Worm (Caenorhabditis elegans) whole organism, L3 larva: ENCODE data around the gene F49C12.4.
"Not testable (repeated sequence)": the region's sequence is repeated elsewhere in the genome, so short reads cannot be mapped to it uniquely, and the experiment has no call there.

Experiments used
- R02D3.7 ChIP-seq: fragments of 150-350 bp; optimal IDR thresholded peaks from 2 replicates; lab custom pipeline; 2014; ENCODE audit warnings: missing biosample characterization, missing genetic modification characterization
- ZK546.5 ChIP-seq: sonication (generic microtip); optimal IDR thresholded peaks from 2 replicates; lab custom pipeline; 2017; ENCODE audit warnings: missing biosample characterization, missing genetic modification characterization
- ama-1 ChIP-seq: fragments of 150-350 bp; optimal IDR thresholded peaks from 2 replicates; lab custom pipeline; 2018
- ceh-16 ChIP-seq: sonication (generic microtip); optimal IDR thresholded peaks from 2 replicates; lab custom pipeline; 2017; ENCODE audit warnings: missing biosample characterization, missing genetic modification characterization
- ceh-28 ChIP-seq: fragments of 150-350 bp; optimal IDR thresholded peaks from 2 replicates; lab custom pipeline; 2014; ENCODE audit warnings: missing biosample characterization, missing genetic modification reagents, missing genetic modification characterization
- ceh-82 ChIP-seq: fragments of 150-350 bp; optimal IDR thresholded peaks from 2 replicates; lab custom pipeline; 2014; ENCODE audit warnings: missing biosample characterization, missing genetic modification characterization
- ceh-9 ChIP-seq: sonication (generic microtip); optimal IDR thresholded peaks from 2 replicates; lab custom pipeline; 2018; ENCODE audit warnings: missing biosample characterization, missing genetic modification characterization
- egl-5 ChIP-seq: fragments of 150-350 bp; optimal IDR thresholded peaks from 2 replicates; lab custom pipeline; 2017; ENCODE audit warnings: missing biosample characterization, missing genetic modification reagents, missing genetic modification characterization, inconsistent platforms
- elt-1 ChIP-seq: fragments of 150-350 bp; optimal IDR thresholded peaks from 2 replicates; lab custom pipeline; 2014; ENCODE audit warnings: missing biosample characterization, missing genetic modification characterization
- elt-2 ChIP-seq: sonication (generic microtip); optimal IDR thresholded peaks from 2 replicates; lab custom pipeline; 2016; ENCODE audit warnings: missing genetic modification reagents, mild to moderate bottlenecking, missing genetic modification characterization, missing compliant biosample characterization
- fkh-10 ChIP-seq: sonication (generic microtip); optimal IDR thresholded peaks from 2 replicates; lab custom pipeline; 2017; ENCODE audit warnings: missing biosample characterization, missing genetic modification reagents, missing genetic modification characterization
- fos-1 ChIP-seq: fragments of 150-350 bp; optimal IDR thresholded peaks from 2 replicates; lab custom pipeline; 2014; ENCODE audit warnings: missing biosample characterization, missing genetic modification characterization
- hmg-11 ChIP-seq: sonication (generic microtip); optimal IDR thresholded peaks from 2 replicates; lab custom pipeline; 2016; ENCODE audit warnings: missing genetic modification characterization, missing compliant biosample characterization
- jun-1 ChIP-seq: fragments of 150-350 bp; optimal IDR thresholded peaks from 2 replicates; lab custom pipeline; 2014; ENCODE audit warnings: missing biosample characterization, missing genetic modification reagents, missing genetic modification characterization
- lin-15B ChIP-seq: fragments of 150-350 bp; optimal IDR thresholded peaks from 2 replicates; lab custom pipeline; 2014; ENCODE audit warnings: missing biosample characterization, missing genetic modification characterization
- lin-39 ChIP-seq: fragments of 150-350 bp; optimal IDR thresholded peaks from 2 replicates; lab custom pipeline; 2018; ENCODE audit warnings: missing biosample characterization, missing genetic modification reagents, missing genetic modification characterization
- lsy-12 ChIP-seq: sonication (generic microtip); optimal IDR thresholded peaks from 2 replicates; lab custom pipeline; 2016; ENCODE audit warnings: mild to moderate bottlenecking, missing genetic modification characterization, missing compliant biosample characterization
- mdl-1 ChIP-seq: fragments of 150-350 bp; optimal IDR thresholded peaks from 2 replicates; lab custom pipeline; 2014; ENCODE audit warnings: missing biosample characterization, missing genetic modification characterization
- mml-1 ChIP-seq: fragments of 150-350 bp; sonication (generic microtip); optimal IDR thresholded peaks from 3 replicates; lab custom pipeline; 2014; ENCODE audit warnings: missing biosample characterization, missing genetic modification characterization
- nhr-11 ChIP-seq: fragments of 150-350 bp; optimal IDR thresholded peaks from 2 replicates; lab custom pipeline; 2014; ENCODE audit warnings: missing biosample characterization, missing genetic modification characterization
- nhr-12 ChIP-seq: fragments of 150-350 bp; optimal IDR thresholded peaks from 2 replicates; lab custom pipeline; 2014; ENCODE audit warnings: missing biosample characterization, missing genetic modification characterization
- nhr-23 ChIP-seq: fragments of 150-350 bp; optimal IDR thresholded peaks from 2 replicates; lab custom pipeline; 2014; ENCODE audit warnings: missing biosample characterization, missing genetic modification reagents, missing genetic modification characterization
- nhr-237 ChIP-seq: fragments of 150-350 bp; optimal IDR thresholded peaks from 2 replicates; lab custom pipeline; 2014; ENCODE audit warnings: missing biosample characterization, missing genetic modification characterization
- nhr-25 ChIP-seq: sonication (generic microtip); optimal IDR thresholded peaks from 2 replicates; lab custom pipeline; 2017; ENCODE audit warnings: missing biosample characterization, missing genetic modification characterization
- nhr-43 ChIP-seq: sonication (generic microtip); optimal IDR thresholded peaks from 2 replicates; lab custom pipeline; 2016; ENCODE audit warnings: mild to moderate bottlenecking, missing genetic modification characterization, missing compliant biosample characterization; ENCODE audit not compliant: poor library complexity, severe bottlenecking
- nhr-77 ChIP-seq: fragments of 150-350 bp; optimal IDR thresholded peaks from 2 replicates; lab custom pipeline; 2014; ENCODE audit warnings: missing biosample characterization, missing genetic modification characterization
- pha-4 ChIP-seq: fragments of 150-350 bp; optimal IDR thresholded peaks from 2 replicates; lab custom pipeline; 2014; ENCODE audit warnings: missing biosample characterization, missing genetic modification reagents, missing genetic modification characterization
- pqm-1 ChIP-seq: fragments of 150-350 bp; optimal IDR thresholded peaks from 2 replicates; lab custom pipeline; 2017; ENCODE audit warnings: missing biosample characterization, missing genetic modification characterization, inconsistent platforms
- sea-2 ChIP-seq: fragments of 150-350 bp; sonication (generic microtip); optimal IDR thresholded peaks from 4 replicates; lab custom pipeline; 2014; ENCODE audit warnings: missing biosample characterization, missing genetic modification reagents, missing genetic modification characterization
- snpc-4 ChIP-seq: fragments of 150-350 bp; optimal IDR thresholded peaks from 2 replicates; lab custom pipeline; 2014; ENCODE audit warnings: missing biosample characterization, missing genetic modification characterization
- unc-62 ChIP-seq: fragments of 150-350 bp; sonication (generic microtip); optimal IDR thresholded peaks from 4 replicates; lab custom pipeline; 2014; ENCODE audit warnings: missing biosample characterization, missing genetic modification reagents, missing genetic modification characterization
- ztf-4 ChIP-seq: fragments of 150-350 bp; optimal IDR thresholded peaks from 2 replicates; lab custom pipeline; 2014; ENCODE audit warnings: missing biosample characterization, missing genetic modification characterization

Gene F49C12.4

DNA sequence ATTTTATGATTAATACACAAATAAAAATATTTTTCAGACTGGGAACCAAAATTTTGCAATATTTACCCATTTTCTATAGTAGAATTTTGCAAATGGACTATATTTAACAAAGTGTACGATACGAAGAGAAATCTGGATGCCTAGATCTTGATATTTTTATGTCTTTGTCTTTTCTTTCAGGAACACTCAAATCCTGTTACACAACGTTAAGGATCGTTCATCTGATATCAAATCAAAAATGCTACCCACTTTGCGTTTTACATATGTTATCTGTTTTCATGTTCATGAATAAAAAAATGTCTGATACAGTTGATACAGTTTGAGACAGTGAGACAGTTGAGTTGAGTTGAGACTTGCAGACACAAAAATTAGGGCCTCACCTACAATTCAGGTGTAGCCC, 7.6 kb downstream of the F49C12.4 start, which contains the start of gene F49C12.1:
F49C12.1 (minus strand) TSS at position 70 of the 400 bp plus-strand sequence.
- no peak for TF ChIP-seq lin-15B (tag; lab: Kevin White, UChicago)
- no peak for TF ChIP-seq hmg-11 (tag; lab: Kevin White, UChicago)
- TF ChIP-seq lin-39 (tag; lab: Kevin White, UChicago), result no peak
- TF ChIP-seq ceh-82 (tag; lab: Kevin White, UChicago), result no peak
- TF ChIP-seq elt-1, result no peak
- TF ChIP-seq jun-1 (tag; lab: Kevin White, UChicago), result no peak
- no peak for TF ChIP-seq fos-1 (tag; lab: Kevin White, UChicago)
- no peak for TF ChIP-seq ceh-28
- TF ChIP-seq ZK546.5, result no peak

DNA sequence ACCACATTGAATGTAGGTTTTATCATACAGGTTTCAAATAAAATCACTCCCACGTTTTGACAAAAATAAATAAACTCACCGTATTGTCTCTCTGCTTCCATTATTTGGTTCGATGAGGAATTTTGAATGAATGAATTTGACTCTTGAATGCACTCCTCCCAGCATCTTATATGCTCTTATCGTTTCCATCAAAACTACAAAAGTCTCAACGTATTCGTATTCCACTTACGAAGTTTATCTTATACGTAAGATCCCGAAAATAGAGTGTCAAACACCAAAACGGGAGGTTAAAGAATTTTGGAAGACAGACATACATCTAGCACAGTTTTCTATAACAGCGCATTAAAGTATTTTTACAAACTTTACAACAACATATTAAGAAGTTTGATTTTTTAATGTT, 10.1 kb downstream of the F49C12.4 start, which contains the start of gene nhr-264:
nhr-264 (minus strand) TSS at position 101 of the 400 bp plus-strand sequence.
- TF ChIP-seq sea-2 (GFP tag; lab: Kevin White, UChicago); nhr-25 (tag; lab: Kevin White, UChicago); nhr-11 (tag; lab: Kevin White, UChicago): not testable (repeated sequence)

DNA sequence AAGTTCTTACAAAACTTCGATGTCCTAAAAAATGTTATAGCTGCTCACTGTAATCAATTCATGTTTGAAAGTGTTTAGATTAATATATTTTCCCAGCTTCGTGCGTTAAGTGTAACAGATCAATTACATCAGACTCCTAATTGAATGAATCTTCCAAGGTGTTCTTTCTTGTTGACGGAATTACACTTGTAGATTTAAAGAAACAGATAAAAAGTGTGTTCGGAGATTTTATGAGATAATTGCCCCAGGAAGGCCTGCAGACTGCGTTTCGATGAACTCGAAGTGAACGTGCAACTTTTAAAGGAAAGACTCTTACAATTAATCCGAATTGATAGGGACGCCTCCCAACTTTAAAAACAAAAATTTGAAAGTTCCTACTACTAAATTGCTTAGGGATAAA, 14.3 kb downstream of the F49C12.4 start:
- TF ChIP-seq ceh-82 (tag; lab: Kevin White, UChicago) (no peak), elt-1 (peak; percentile 70), ztf-4 (no peak), unc-62 (no peak), R02D3.7 (tag; lab: Kevin White, UChicago) (no peak)

DNA sequence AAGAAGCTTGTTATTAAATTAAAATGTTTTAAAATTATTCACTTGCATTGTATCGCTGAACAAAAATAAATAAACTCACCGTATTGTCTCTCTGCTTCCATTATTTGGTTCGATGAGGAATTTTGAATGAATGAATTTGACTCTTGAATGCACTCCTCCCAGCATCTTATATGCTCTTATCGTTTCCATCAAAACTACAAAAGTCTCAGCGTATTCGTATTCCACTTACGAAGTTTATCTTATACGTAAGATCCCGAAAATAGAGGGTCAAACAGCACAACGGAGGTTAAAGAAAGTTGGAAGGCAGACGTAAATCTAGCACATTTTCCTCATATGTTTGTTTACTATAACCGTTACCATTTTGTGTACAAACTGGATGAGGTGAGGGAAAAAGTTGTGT, 17.6 kb downstream of the F49C12.4 start, which contains the start of gene nhr-267:
nhr-267 (minus strand) TSS at position 101 of the 400 bp plus-strand sequence.
- TF ChIP-seq ama-1 (lab: Kevin White, UChicago); ZK546.5; fkh-10: not testable (repeated sequence)

DNA sequence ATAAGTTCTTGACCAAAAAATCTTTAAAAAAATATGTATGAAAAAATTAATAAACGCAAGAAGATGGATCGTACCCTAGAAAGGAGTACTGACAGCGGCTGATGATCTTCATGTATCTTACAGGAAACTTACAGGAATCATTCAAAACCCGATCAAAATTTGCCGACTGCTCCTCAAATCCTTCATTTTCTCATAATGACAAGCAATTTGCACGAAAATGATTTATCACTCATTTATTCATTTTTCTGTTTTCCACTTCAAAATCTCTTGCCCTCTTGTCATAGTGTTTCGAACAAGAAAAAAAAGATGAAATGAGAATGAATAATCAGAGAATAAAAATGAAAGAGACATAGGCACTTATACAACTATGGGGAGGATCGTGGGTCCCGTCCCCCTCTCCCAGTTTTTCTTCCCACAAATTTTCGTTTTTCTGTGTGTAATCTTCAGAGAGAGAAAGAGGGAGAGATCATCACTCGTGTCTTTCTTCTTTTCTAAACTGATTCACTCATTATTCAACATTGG, 29.8 kb downstream of the F49C12.4 start, which contains the start of gene nmy-3:
nmy-3 (plus strand) TSS at position 472 of the 522 bp plus-strand sequence.
- TF ChIP-seq lsy-12, result no peak
- no peak for TF ChIP-seq mml-1 (tag; lab: Kevin White, UChicago)
- no peak for TF ChIP-seq nhr-43
- TF ChIP-seq nhr-23 (tag; lab: Kevin White, UChicago), result no peak
- TF ChIP-seq lin-39 (tag; lab: Kevin White, UChicago), result no peak
- TF ChIP-seq egl-5 (tag; lab: Kevin White, UChicago), result no peak
- TF ChIP-seq ceh-9 (tag; lab: Kevin White, UChicago), result no peak
- no peak for TF ChIP-seq mdl-1
- no peak for TF ChIP-seq pqm-1
- no peak for TF ChIP-seq nhr-237
- TF ChIP-seq hmg-11 (tag; lab: Kevin White, UChicago), result no peak
- TF ChIP-seq snpc-4, result no peak
- TF ChIP-seq elt-2 (tag; lab: Kevin White, UChicago), result no peak
- no peak for TF ChIP-seq fos-1 (tag; lab: Kevin White, UChicago)
- no peak for TF ChIP-seq nhr-25 (tag; lab: Kevin White, UChicago)
- TF ChIP-seq fkh-10, result no peak
- TF ChIP-seq ztf-4, result no peak
- TF ChIP-seq R02D3.7 (tag; lab: Kevin White, UChicago), result no peak

DNA sequence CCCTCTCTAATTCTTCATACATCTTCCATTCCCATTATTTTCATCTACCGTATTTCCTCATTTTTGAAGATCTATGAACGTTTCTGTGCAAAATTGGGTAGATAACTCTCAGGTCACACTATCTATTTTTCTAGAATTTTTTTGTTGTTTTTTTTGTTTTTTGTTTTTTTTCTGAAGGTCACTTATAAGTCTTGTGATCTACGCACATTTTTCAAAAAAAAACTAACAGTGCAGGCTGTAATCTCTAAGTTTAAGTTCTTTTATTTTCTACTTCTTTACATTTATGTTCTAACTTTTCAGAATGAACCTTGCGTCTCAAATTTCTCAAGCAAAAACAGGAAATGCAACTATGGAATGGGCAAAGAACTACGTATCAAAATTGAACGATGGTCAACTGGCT, 34.1 kb downstream of the F49C12.4 start, which contains the start of gene flh-3:
flh-3 (plus strand) TSS at position 301 of the 400 bp plus-strand sequence.
- TF ChIP-seq nhr-12 (tag; lab: Kevin White, UChicago) (no peak), unc-62 (no peak), nhr-77 (tag; lab: Kevin White, UChicago) (no peak), ztf-4 (no peak), mml-1 (tag; lab: Kevin White, UChicago) (no peak), mdl-1 (no peak), nhr-25 (tag; lab: Kevin White, UChicago) (no peak), nhr-11 (tag; lab: Kevin White, UChicago) (no peak), snpc-4 (no peak), ceh-16 (no peak), pha-4 (tag; lab: Kevin White, UChicago) (no peak), jun-1 (tag; lab: Kevin White, UChicago) (no peak), fos-1 (tag; lab: Kevin White, UChicago) (no peak), elt-2 (tag; lab: Kevin White, UChicago) (no peak)
